Worm (Caenorhabditis elegans) whole organism, L4/young adult: ENCODE measurements around the gene M7.12.

Experiments used
- W03F9.2 ChIP-seq: fragments of 150-350 bp; optimal IDR thresholded peaks from 2 replicates; lab custom pipeline; 2014; ENCODE audit warnings: missing biosample characterization, missing genetic modification characterization
- dao-5 ChIP-seq: sonication (generic microtip); optimal IDR thresholded peaks from 2 replicates; lab custom pipeline; 2016; ENCODE audit warnings: missing genotype, missing genetic modification characterization, moderate library complexity, missing compliant biosample characterization
- him-1 ChIP-seq: sonication (generic microtip); optimal IDR thresholded peaks from 2 replicates; lab custom pipeline; 2016; ENCODE audit warnings: missing genotype, missing genetic modification reagents, missing genetic modification characterization, missing compliant biosample characterization

The M7.12 gene

DNA sequence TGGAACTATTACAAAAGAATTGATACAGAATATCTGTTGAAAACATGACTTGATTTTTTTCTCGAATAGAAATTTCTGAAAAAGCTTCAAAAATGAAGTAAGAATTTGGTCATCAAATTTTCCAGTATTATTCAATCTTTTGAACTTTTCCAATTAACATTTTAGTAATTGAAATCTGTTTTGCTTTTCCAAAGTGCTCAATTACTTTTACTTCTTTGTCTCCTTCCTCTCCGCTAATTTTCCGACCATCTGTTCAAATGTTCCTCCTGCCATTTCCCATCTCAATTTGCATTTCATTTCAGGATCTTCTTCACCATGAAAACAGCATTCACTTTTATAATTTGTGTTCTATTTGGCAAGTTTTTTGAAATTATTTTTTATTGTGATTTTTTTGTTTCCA, 48.9 kb downstream of the M7.12 start, which contains the start of gene F36H1.11:
Gene F36H1.11 (plus strand): TSS at position 301 of the 400 bp plus-strand sequence.
- no peak for TF ChIP-seq dao-5 (tag; lab: Kevin White, UChicago)
- no peak for TF ChIP-seq him-1
- TF ChIP-seq W03F9.2 (tag; lab: Kevin White, UChicago), result no peak
